Fruit fly (Drosophila melanogaster) whole organism, wandering third instar larva: Measurements from ENCODE around the gene Nedd4.
A peak's percentile ranks its signal among the peaks of the same experiment; 100 is the strongest.

ENCODE experiments used
- Abd-B ChIP-seq: fragments of >200 bp; optimal IDR thresholded peaks from 2 replicates; lab custom pipeline; 2017; ENCODE audit warnings: missing biosample characterization, missing genetic modification characterization
- CG32264 ChIP-seq: fragments of 200-800 bp; sonication (Bioruptor generic); optimal IDR thresholded peaks from 2 replicates; lab custom pipeline; 2016; ENCODE audit warnings: missing biosample characterization, missing genetic modification characterization
- CG9705 ChIP-seq: fragments of 200-800 bp; sonication (Bioruptor generic); optimal IDR thresholded peaks from 2 replicates; lab custom pipeline; 2018; ENCODE audit warnings: missing biosample characterization, mild to moderate bottlenecking, missing genetic modification characterization
- CrebA ChIP-seq: fragments of 200-800 bp; sonication (Bioruptor generic); optimal IDR thresholded peaks from 2 replicates; lab custom pipeline; 2016; ENCODE audit warnings: missing biosample characterization, mild to moderate bottlenecking, missing genetic modification characterization, borderline replicate concordance
- Dfd ChIP-seq: fragments of >200 bp; optimal IDR thresholded peaks from 2 replicates; lab custom pipeline; 2017; ENCODE audit warnings: missing biosample characterization, missing genetic modification characterization
- Dif ChIP-seq: fragments of 200-275, 200-300 bp; sonication (Bioruptor generic); optimal IDR thresholded peaks from 2 replicates; lab custom pipeline; 2018; ENCODE audit warnings: missing biosample characterization, missing genetic modification characterization; ENCODE audit not compliant: partially characterized antibody
- GATAd ChIP-seq: sonication (Bioruptor generic); optimal IDR thresholded peaks from 2 replicates; lab custom pipeline; 2016; ENCODE audit warnings: missing biosample characterization, missing genetic modification characterization
- HLH106 ChIP-seq: fragments of 200-800 bp; optimal IDR thresholded peaks from 3 replicates; lab custom pipeline; 2019; ENCODE audit warnings: missing biosample characterization, mild to moderate bottlenecking, missing genetic modification characterization, moderate library complexity
- Hnf4 ChIP-seq: fragments of 200-800 bp; sonication (Bioruptor generic); optimal IDR thresholded peaks from 2 replicates; lab custom pipeline; 2016; ENCODE audit warnings: missing biosample characterization, mild to moderate bottlenecking, missing genetic modification characterization
- Hr78 ChIP-seq: fragments of >200 bp; optimal IDR thresholded peaks from 2 replicates; lab custom pipeline; 2017; ENCODE audit warnings: missing biosample characterization, missing genetic modification characterization
- Hr83 ChIP-seq: fragments of 200-300 bp; sonication (Bioruptor generic); optimal IDR thresholded peaks from 2 replicates; lab custom pipeline; 2016; ENCODE audit warnings: missing biosample characterization, mild to moderate bottlenecking, missing genetic modification characterization, moderate library complexity; ENCODE audit not compliant: poor library complexity, severe bottlenecking
- N ChIP-seq: fragments of >200 bp; optimal IDR thresholded peaks from 2 replicates; lab custom pipeline; 2018; ENCODE audit warnings: missing biosample characterization, missing external identifiers, missing genetic modification characterization
- OdsH ChIP-seq: fragments of 200-800 bp; sonication (Bioruptor generic); optimal IDR thresholded peaks from 2 replicates; lab custom pipeline; 2016; ENCODE audit warnings: missing biosample characterization, mild to moderate bottlenecking, missing genetic modification characterization
- Rel ChIP-seq, 2 experiments: fragments of 200-800 bp; sonication (Bioruptor generic) in 1 of 2; optimal IDR thresholded peaks; 2 replicates in 1 of 2; 3 replicates in 1 of 2; lab custom pipeline; 2016 to 2019; ENCODE audit warnings: mild to moderate bottlenecking in 2 of 2, missing biosample characterization in 2 of 2, missing genetic modification characterization in 2 of 2, moderate library complexity in 1 of 2
- Sp1 ChIP-seq: fragments of 200-800 bp; sonication (Bioruptor generic); optimal IDR thresholded peaks from 3 replicates; lab custom pipeline; 2019; ENCODE audit warnings: missing biosample characterization, mild to moderate bottlenecking, missing genetic modification characterization, moderate library complexity
- Vsx2 ChIP-seq: fragments of 200-300, 225-300 bp; sonication (Bioruptor generic); optimal IDR thresholded peaks from 2 replicates; lab custom pipeline; 2018; ENCODE audit warnings: missing biosample characterization, missing genetic modification characterization; ENCODE audit not compliant: partially characterized antibody
- br ChIP-seq: fragments of 200-800 bp; sonication (Bioruptor generic); optimal IDR thresholded peaks from 2 replicates; lab custom pipeline; 2016; ENCODE audit warnings: missing biosample characterization, missing genetic modification characterization
- brk ChIP-seq: fragments of 200-800 bp; sonication (Bioruptor generic); optimal IDR thresholded peaks from 2 replicates; lab custom pipeline; 2016; ENCODE audit warnings: missing biosample characterization, mild to moderate bottlenecking, missing genetic modification characterization
- dl ChIP-seq, 2 experiments: fragments of 175-275, 200-275 bp in 1 of 2; fragments of 200-275 bp in 1 of 2; sonication (Bioruptor generic); optimal IDR thresholded peaks; lab custom pipeline; 2018; ENCODE audit warnings: mild to moderate bottlenecking in 2 of 2, missing biosample characterization in 2 of 2, missing genetic modification characterization in 2 of 2, moderate library complexity in 2 of 2; ENCODE audit not compliant: partially characterized antibody in 2 of 2, insufficient read depth in 1 of 2
- dmrt93B ChIP-seq: fragments of 200-800 bp; sonication (Bioruptor generic); optimal IDR thresholded peaks from 2 replicates; lab custom pipeline; 2018; ENCODE audit warnings: missing biosample characterization, mild to moderate bottlenecking, missing genetic modification characterization
- dsf ChIP-seq: sonication (Bioruptor generic); optimal IDR thresholded peaks from 2 replicates; lab custom pipeline; 2016; ENCODE audit warnings: missing biosample characterization, missing genetic modification characterization, borderline replicate concordance
- ey ChIP-seq: fragments of 200-800 bp; sonication (Bioruptor generic); optimal IDR thresholded peaks from 2 replicates; lab custom pipeline; 2016; ENCODE audit warnings: missing biosample characterization, missing genetic modification characterization
- foxo ChIP-seq, 2 experiments: fragments of 200-800 bp; sonication (Bioruptor generic); optimal IDR thresholded peaks; 2 replicates in 1 of 2; 3 replicates in 1 of 2; lab custom pipeline; 2016 to 2017; ENCODE audit warnings: missing biosample characterization in 2 of 2, missing genetic modification characterization in 2 of 2
- fru ChIP-seq: fragments of 200-800 bp; sonication (Bioruptor generic); optimal IDR thresholded peaks from 3 replicates; lab custom pipeline; 2016; ENCODE audit warnings: missing biosample characterization, mild to moderate bottlenecking, missing genetic modification characterization
- h ChIP-seq: fragments of 200-800 bp; sonication (Bioruptor generic); optimal IDR thresholded peaks from 3 replicates; lab custom pipeline; 2016; ENCODE audit warnings: missing biosample characterization, mild to moderate bottlenecking, missing genetic modification characterization
- jim ChIP-seq: fragments of 175-275, 200-325 bp; sonication (Bioruptor generic); optimal IDR thresholded peaks from 2 replicates; lab custom pipeline; 2016; ENCODE audit warnings: missing biosample characterization, mild to moderate bottlenecking, missing genetic modification characterization
- lola ChIP-seq: fragments of >200 bp; optimal IDR thresholded peaks from 2 replicates; lab custom pipeline; 2017; ENCODE audit warnings: missing biosample characterization, missing genetic modification characterization
- pan ChIP-seq: fragments of >200 bp; optimal IDR thresholded peaks from 2 replicates; lab custom pipeline; 2017
- psq ChIP-seq: fragments of 200-800 bp; sonication (Bioruptor generic); optimal IDR thresholded peaks from 3 replicates; lab custom pipeline; 2017; ENCODE audit warnings: missing biosample characterization, mild to moderate bottlenecking, missing genetic modification characterization, moderate library complexity
- rgr ChIP-seq: fragments of 200-800 bp; sonication (Bioruptor generic); optimal IDR thresholded peaks from 3 replicates; lab custom pipeline; 2016; ENCODE audit warnings: missing biosample characterization, mild to moderate bottlenecking, missing genetic modification characterization
- sage ChIP-seq: fragments of 200-800 bp; sonication (Bioruptor generic); optimal IDR thresholded peaks from 2 replicates; lab custom pipeline; 2016; ENCODE audit warnings: missing biosample characterization, mild to moderate bottlenecking, missing genetic modification characterization
- sv ChIP-seq: fragments of 200-800 bp; sonication (Bioruptor generic); optimal IDR thresholded peaks from 3 replicates; lab custom pipeline; 2016; ENCODE audit warnings: missing biosample characterization, missing genetic modification characterization
- tai ChIP-seq: sonication (Bioruptor generic); optimal IDR thresholded peaks from 2 replicates; lab custom pipeline; 2016; ENCODE audit warnings: missing biosample characterization, missing genetic modification characterization
- usp ChIP-seq: fragments of >200 bp; optimal IDR thresholded peaks from 2 replicates; lab custom pipeline; 2017; ENCODE audit warnings: missing biosample characterization, missing genetic modification characterization
- woc ChIP-seq: sonication (Bioruptor generic); optimal IDR thresholded peaks from 2 replicates; lab custom pipeline; 2016; ENCODE audit warnings: missing biosample characterization, mild to moderate bottlenecking, missing genetic modification characterization

Nedd4 gene

DNA sequence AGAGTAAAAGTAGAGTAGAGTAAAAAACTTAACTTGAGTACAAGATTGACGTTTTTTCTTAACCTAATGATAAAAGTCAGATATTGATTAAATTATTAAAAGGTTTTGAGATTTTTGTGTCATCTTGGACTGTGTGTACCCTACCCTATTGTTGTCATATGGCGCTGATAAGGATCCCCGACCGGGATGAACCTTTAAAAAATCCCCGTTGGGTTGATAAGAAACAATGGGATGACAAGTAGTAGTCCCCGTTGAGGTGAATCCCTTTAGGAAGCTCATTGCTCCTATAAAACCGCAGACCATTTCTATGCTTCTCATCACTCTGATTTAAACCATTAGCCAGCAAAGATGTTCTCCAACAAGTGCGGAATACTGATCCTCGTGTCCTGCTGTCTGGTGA, 35.3 kb upstream of the Nedd4 start, which contains the start of gene edin:
Gene edin (plus strand): TSS at position 340 of the 400 bp plus-strand sequence.
- no peak for TF ChIP-seq N (GFP tag; lab: Kevin White, UChicago)
- no peak for TF ChIP-seq Rel (GFP tag; optimal IDR thresholded peaks at IDR 0.05; lab: Kevin White, UChicago)
- peak; percentile 99 for TF ChIP-seq Rel (tag; optimal IDR thresholded peaks at IDR 0.05; lab: Kevin White, UChicago)
- no peak for TF ChIP-seq psq (GFP tag; lab: Kevin White, UChicago)
- no peak for TF ChIP-seq Hr83 (GFP tag; lab: Kevin White, UChicago)
- TF ChIP-seq HLH106 (tag; lab: Kevin White, UChicago) = no peak

DNA sequence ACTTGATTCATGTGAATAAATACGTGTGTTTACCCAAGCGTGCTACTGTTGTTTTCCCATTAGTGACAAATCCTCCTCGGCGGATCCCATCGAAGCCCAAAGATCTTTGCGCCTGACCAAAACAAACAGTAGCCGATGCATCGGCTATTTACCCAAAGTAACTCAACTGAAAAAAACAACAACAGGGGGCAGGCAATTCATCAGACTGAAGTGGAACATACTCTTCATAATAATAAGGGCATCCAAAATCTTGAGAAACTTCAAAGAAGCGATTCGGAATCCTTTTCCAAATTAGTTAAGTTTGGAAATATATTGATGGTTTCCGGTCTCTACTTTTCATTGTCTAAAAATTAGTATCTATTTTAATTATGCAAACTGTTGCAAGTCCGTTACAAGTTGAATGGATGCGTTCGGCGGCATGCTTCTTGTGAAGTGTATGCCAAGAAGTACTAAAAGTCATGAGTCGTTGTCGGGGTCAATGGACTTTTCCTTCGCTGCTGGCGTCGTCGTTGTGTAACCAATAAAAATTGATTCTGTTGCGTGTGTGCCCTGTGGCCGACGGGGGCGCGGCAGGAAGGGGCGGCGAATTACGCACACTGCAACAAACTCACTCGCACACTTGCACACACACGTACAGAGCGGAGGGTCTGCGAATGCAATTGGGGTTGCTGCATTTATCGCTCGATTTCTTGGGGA, 34.5 kb upstream of the Nedd4 start:
- TF ChIP-seq brk (GFP tag; lab: Kevin White, UChicago) (peak; percentile 14), jim (GFP tag; lab: Kevin White, UChicago) (no peak), Dif (no peak), sv (GFP tag; lab: Kevin White, UChicago) (peak; percentile 3), CrebA (GFP tag; lab: Kevin White, UChicago) (no peak), foxo (GFP tag; optimal IDR thresholded peaks at IDR 0.05; lab: Kevin White, UChicago) (peak in 1 of 2 experiments; percentile 62), h (GFP tag; lab: Kevin White, UChicago) (peak; percentile 59), Hnf4 (peak; percentile 1), Dfd (GFP tag; lab: Kevin White, UChicago) (no peak), dmrt93B (GFP tag; lab: Kevin White, UChicago) (peak; percentile 32), psq (GFP tag; lab: Kevin White, UChicago) (peak; percentile 53), Rel (GFP tag; optimal IDR thresholded peaks at IDR 0.05; lab: Kevin White, UChicago) (no peak), Rel (tag; optimal IDR thresholded peaks at IDR 0.05; lab: Kevin White, UChicago) (peak; percentile 75), rgr (GFP tag; lab: Kevin White, UChicago) (peak; percentile 62), pan (no peak), Vsx2 (GFP tag; lab: Kevin White, UChicago) (no peak), OdsH (GFP tag; lab: Kevin White, UChicago) (peak; percentile 55), tai (peak; percentile 50), lola (GFP tag; lab: Kevin White, UChicago) (no peak), Sp1 (GFP tag; lab: Kevin White, UChicago) (peak; percentile 52), Hr83 (GFP tag; lab: Kevin White, UChicago) (no peak), dl (GFP tag; optimal IDR thresholded peaks at IDR 0.05; lab: Kevin White, UChicago; ENCODE audit: insufficient read depth in 1 of 2, partially characterized antibody in 2 of 2) (no peak), Abd-B (no peak), GATAd (no peak), br (GFP tag; lab: Kevin White, UChicago) (peak; percentile 74), ey (GFP tag; lab: Kevin White, UChicago) (peak; percentile 73), woc (GFP tag; lab: Kevin White, UChicago) (peak; percentile 70), N (GFP tag; lab: Kevin White, UChicago) (no peak), Hr78 (GFP tag; lab: Kevin White, UChicago) (no peak), sage (GFP tag; lab: Kevin White, UChicago) (no peak), fru (GFP tag; lab: Kevin White, UChicago) (peak; percentile 70), HLH106 (tag; lab: Kevin White, UChicago) (peak; percentile 56)

DNA sequence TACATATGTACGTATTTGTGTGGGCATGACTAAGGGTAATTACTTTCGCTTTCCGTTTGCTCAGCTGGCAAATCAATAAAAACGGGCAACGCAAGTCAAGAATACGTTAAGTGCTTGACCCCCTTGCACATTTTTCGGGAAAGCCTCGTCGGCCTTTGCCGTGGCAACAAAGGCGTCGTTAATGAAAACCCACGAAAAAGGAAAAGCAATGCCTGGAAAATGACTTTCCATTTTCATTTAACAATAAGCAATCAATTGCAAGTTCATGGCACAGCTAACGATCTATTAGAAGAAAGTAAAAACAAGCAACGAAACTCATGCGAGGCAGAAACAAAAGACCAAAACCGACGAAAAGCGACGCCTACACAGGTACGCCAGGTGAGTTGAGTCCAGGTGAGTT, 33.9 kb upstream of the Nedd4 start:
- TF ChIP-seq foxo (GFP tag; optimal IDR thresholded peaks at IDR 0.05; lab: Kevin White, UChicago) (no peak), tai (no peak), lola (GFP tag; lab: Kevin White, UChicago) (no peak), CG9705 (no peak), Rel (GFP tag; optimal IDR thresholded peaks at IDR 0.05; lab: Kevin White, UChicago) (no peak), Rel (tag; optimal IDR thresholded peaks at IDR 0.05; lab: Kevin White, UChicago) (no peak), GATAd (no peak), CrebA (GFP tag; lab: Kevin White, UChicago) (no peak), usp (GFP tag; lab: Kevin White, UChicago) (no peak), ey (GFP tag; lab: Kevin White, UChicago) (no peak), dsf (GFP tag; lab: Kevin White, UChicago) (no peak), Dfd (GFP tag; lab: Kevin White, UChicago) (no peak), OdsH (GFP tag; lab: Kevin White, UChicago) (no peak), sv (GFP tag; lab: Kevin White, UChicago) (no peak), Hr83 (GFP tag; lab: Kevin White, UChicago) (no peak), CG32264 (GFP tag; lab: Kevin White, UChicago) (no peak)
- TF ChIP-seq, all 38 proteins: peak for 0
